Worm (Caenorhabditis elegans) whole organism, mixed stage, embryonic: ENCODE measurements around the gene F59E11.6.

Experiments
- bed-3 ChIP-seq: fragments of 200-800 bp; sonication (Bioruptor generic); optimal IDR thresholded peaks from 3 replicates; lab custom pipeline; 2018; ENCODE audit warnings: mild to moderate bottlenecking, missing genetic modification characterization, moderate library complexity, missing compliant biosample characterization
- blmp-1 ChIP-seq: fragments of 150-350 bp; optimal IDR thresholded peaks from 2 replicates; lab custom pipeline; 2014; ENCODE audit warnings: missing biosample characterization, missing genetic modification characterization
- ceh-39 ChIP-seq: fragments of 150-350 bp; optimal IDR thresholded peaks from 2 replicates; lab custom pipeline; 2014; ENCODE audit warnings: missing biosample characterization, missing genetic modification characterization
- ceh-43 ChIP-seq: fragments of 200-800 bp; sonication (Bioruptor generic); optimal IDR thresholded peaks from 2 replicates; lab custom pipeline; 2018; ENCODE audit warnings: mild to moderate bottlenecking, missing genetic modification characterization, moderate library complexity, missing compliant biosample characterization
- ceh-83 ChIP-seq: fragments of 200-800 bp; sonication (Bioruptor generic); optimal IDR thresholded peaks from 2 replicates; lab custom pipeline; 2018; ENCODE audit warnings: mild to moderate bottlenecking, missing genetic modification characterization, missing compliant biosample characterization
- cnd-1 ChIP-seq: fragments of 200-800 bp; sonication (Bioruptor generic); optimal IDR thresholded peaks from 2 replicates; lab custom pipeline; 2018; ENCODE audit warnings: mild to moderate bottlenecking, missing genetic modification characterization, missing compliant biosample characterization
- drap-1 ChIP-seq: fragments of 200-800 bp; sonication (Bioruptor generic); optimal IDR thresholded peaks from 3 replicates; lab custom pipeline; 2018; ENCODE audit warnings: mild to moderate bottlenecking, missing genetic modification characterization, missing compliant biosample characterization
- elt-1 ChIP-seq: sonication (generic microtip); optimal IDR thresholded peaks from 2 replicates; lab custom pipeline; 2017; ENCODE audit warnings: missing genetic modification characterization, mild to moderate bottlenecking, missing compliant biosample characterization, antibody characterized with exemption, moderate library complexity, borderline replicate concordance; ENCODE audit not compliant: insufficient read depth
- elt-3 ChIP-seq: fragments of 150-350 bp; optimal IDR thresholded peaks from 2 replicates; lab custom pipeline; 2014; ENCODE audit warnings: missing biosample characterization, missing genetic modification characterization
- flh-1 ChIP-seq: fragments of 200-800 bp; sonication (Bioruptor generic); optimal IDR thresholded peaks from 2 replicates; lab custom pipeline; 2018; ENCODE audit warnings: mild to moderate bottlenecking, missing genetic modification characterization, moderate library complexity, missing compliant biosample characterization
- ham-2 ChIP-seq: fragments of 200-800 bp; sonication (Bioruptor generic); optimal IDR thresholded peaks from 2 replicates; lab custom pipeline; 2018; ENCODE audit warnings: mild to moderate bottlenecking, missing genetic modification characterization, missing compliant biosample characterization
- hlh-1 ChIP-seq: fragments of 150-350 bp; optimal IDR thresholded peaks from 2 replicates; lab custom pipeline; 2014; ENCODE audit warnings: missing biosample characterization, missing genetic modification reagents, missing genetic modification characterization
- lin-13 ChIP-seq: fragments of 150-350 bp; optimal IDR thresholded peaks from 2 replicates; lab custom pipeline; 2014; ENCODE audit warnings: missing biosample characterization, missing genetic modification characterization
- lin-32 ChIP-seq: fragments of 200-800 bp; sonication (Bioruptor generic); optimal IDR thresholded peaks from 2 replicates; lab custom pipeline; 2018; ENCODE audit warnings: mild to moderate bottlenecking, missing genetic modification characterization, missing compliant biosample characterization
- lsy-2 ChIP-seq: fragments of 150-350 bp; optimal IDR thresholded peaks from 2 replicates; lab custom pipeline; 2014; ENCODE audit warnings: missing biosample characterization, missing genetic modification characterization
- mab-5 ChIP-seq: fragments of 150-350 bp; optimal IDR thresholded peaks from 2 replicates; lab custom pipeline; 2014; ENCODE audit warnings: missing biosample characterization, missing genetic modification characterization
- mep-1 ChIP-seq: fragments of 150-350 bp; optimal IDR thresholded peaks from 2 replicates; lab custom pipeline; 2017; ENCODE audit warnings: missing biosample characterization, missing genetic modification reagents, missing genetic modification characterization, inconsistent platforms
- mls-2 ChIP-seq: sonication (generic microtip); optimal IDR thresholded peaks from 2 replicates; lab custom pipeline; 2016; ENCODE audit warnings: mild to moderate bottlenecking, missing genetic modification characterization, moderate library complexity, missing compliant biosample characterization
- nhr-12 ChIP-seq: fragments of 150-350 bp; optimal IDR thresholded peaks from 2 replicates; lab custom pipeline; 2014; ENCODE audit warnings: missing biosample characterization, missing genetic modification characterization
- nhr-2 ChIP-seq: fragments of 150-350 bp; optimal IDR thresholded peaks from 2 replicates; lab custom pipeline; 2014; ENCODE audit warnings: missing biosample characterization, missing genetic modification characterization
- nhr-237 ChIP-seq: fragments of 150-350 bp; optimal IDR thresholded peaks from 2 replicates; lab custom pipeline; 2014; ENCODE audit warnings: missing biosample characterization, missing genetic modification characterization
- nhr-28 ChIP-seq: fragments of 150-350 bp; optimal IDR thresholded peaks from 2 replicates; lab custom pipeline; 2014; ENCODE audit warnings: missing biosample characterization, missing genetic modification characterization
- nhr-76 ChIP-seq: sonication (generic microtip); optimal IDR thresholded peaks from 2 replicates; lab custom pipeline; 2017; ENCODE audit warnings: missing biosample characterization, missing genetic modification characterization
- pha-4 ChIP-seq: fragments of 150-350 bp; optimal IDR thresholded peaks from 2 replicates; lab custom pipeline; 2018; ENCODE audit warnings: missing biosample characterization, missing genetic modification reagents, missing genetic modification characterization
- sem-2 ChIP-seq: fragments of 200-800 bp; sonication (Bioruptor generic); optimal IDR thresholded peaks from 2 replicates; lab custom pipeline; 2018; ENCODE audit warnings: mild to moderate bottlenecking, missing genetic modification characterization, missing compliant biosample characterization
- snpc-4 ChIP-seq: fragments of 150-350 bp; optimal IDR thresholded peaks from 2 replicates; lab custom pipeline; 2014; ENCODE audit warnings: missing biosample characterization, missing genetic modification characterization
- sptf-1 ChIP-seq: sonication (generic microtip); optimal IDR thresholded peaks from 2 replicates; lab custom pipeline; 2017; ENCODE audit warnings: mild to moderate bottlenecking, missing genetic modification characterization, moderate library complexity, missing compliant biosample characterization
- tbx-8 ChIP-seq: fragments of 200-800 bp; sonication (Bioruptor generic); optimal IDR thresholded peaks from 2 replicates; lab custom pipeline; 2018; ENCODE audit warnings: mild to moderate bottlenecking, missing genetic modification characterization, moderate library complexity, missing compliant biosample characterization
- unc-120 ChIP-seq: sonication (generic microtip); optimal IDR thresholded peaks from 2 replicates; lab custom pipeline; 2017; ENCODE audit warnings: missing genetic modification characterization, missing compliant biosample characterization; ENCODE audit not compliant: poor library complexity, severe bottlenecking
- unc-39 ChIP-seq: fragments of 150-350 bp; optimal IDR thresholded peaks from 2 replicates; lab custom pipeline; 2014; ENCODE audit warnings: missing biosample characterization, missing genetic modification characterization
- unc-62 ChIP-seq: fragments of 150-350 bp; optimal IDR thresholded peaks from 2 replicates; lab custom pipeline; 2014; ENCODE audit warnings: missing biosample characterization, missing genetic modification reagents, missing genetic modification characterization
- zip-8 ChIP-seq: fragments of 150-350 bp; optimal IDR thresholded peaks from 2 replicates; lab custom pipeline; 2014; ENCODE audit warnings: missing biosample characterization, missing genetic modification characterization
- ztf-11 ChIP-seq: fragments of 150-350 bp; optimal IDR thresholded peaks from 2 replicates; lab custom pipeline; 2014; ENCODE audit warnings: missing biosample characterization, missing genetic modification characterization

The F59E11.6 gene

ce11 chrV:9015540-9015939 lies 24.0 kb downstream of the F59E11.6 start, which contains the start of gene srt-18:
Gene srt-18 (minus strand): TSS chrV:9015640.
- TF ChIP-seq elt-3 (tag; lab: Kevin White, UChicago) (no peak), unc-120 (tag; lab: Kevin White, UChicago) (no peak), lin-32 (GFP tag; lab: Kevin White, UChicago) (no peak), flh-1 (no peak), ceh-39 (tag; lab: Kevin White, UChicago) (no peak), unc-62 (GFP tag; lab: Kevin White, UChicago) (no peak), ztf-11 (no peak), cnd-1 (tag; lab: Kevin White, UChicago) (no peak), sem-2 (no peak), ceh-43 (GFP tag; lab: Kevin White, UChicago) (no peak)

DNA sequence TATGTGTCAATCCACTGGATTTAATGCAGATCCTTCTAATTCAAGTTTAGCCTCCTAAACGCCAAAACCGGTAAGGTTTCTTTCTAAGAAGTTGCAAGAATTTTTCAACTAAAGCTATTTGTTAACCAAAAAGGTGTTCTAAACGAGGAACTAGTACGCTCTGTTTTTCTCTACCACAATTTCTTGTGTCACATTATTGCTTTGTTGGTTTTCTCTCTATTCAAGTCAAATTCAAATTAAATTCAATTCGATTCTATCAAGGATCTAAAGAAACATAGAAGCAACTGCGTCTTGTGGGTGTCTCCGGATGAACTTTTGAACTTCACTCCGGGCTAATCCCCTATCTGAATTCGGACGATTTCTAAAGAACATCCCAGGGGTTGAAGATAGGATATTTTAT lies 24.9 kb downstream of the F59E11.6 start, which contains the start of gene oac-40:
Gene oac-40 (plus strand): TSS at position 301 of the 400 bp plus-strand sequence.
- TF ChIP-seq nhr-12 (tag; lab: Kevin White, UChicago) (no peak), unc-120 (tag; lab: Kevin White, UChicago) (no peak), mep-1 (no peak), sptf-1 (tag; lab: Kevin White, UChicago) (no peak), lin-32 (GFP tag; lab: Kevin White, UChicago) (no peak), elt-3 (tag; lab: Kevin White, UChicago) (no peak), pha-4 (tag; lab: Kevin White, UChicago) (no peak), nhr-28 (tag; lab: Kevin White, UChicago) (no peak), hlh-1 (no peak), mls-2 (tag; lab: Kevin White, UChicago) (no peak), flh-1 (no peak), mab-5 (tag; lab: Kevin White, UChicago) (no peak), nhr-2 (tag; lab: Kevin White, UChicago) (no peak), ceh-83 (GFP tag; lab: Kevin White, UChicago) (no peak), snpc-4 (tag; lab: Kevin White, UChicago) (no peak), zip-8 (tag; lab: Kevin White, UChicago) (no peak)

DNA sequence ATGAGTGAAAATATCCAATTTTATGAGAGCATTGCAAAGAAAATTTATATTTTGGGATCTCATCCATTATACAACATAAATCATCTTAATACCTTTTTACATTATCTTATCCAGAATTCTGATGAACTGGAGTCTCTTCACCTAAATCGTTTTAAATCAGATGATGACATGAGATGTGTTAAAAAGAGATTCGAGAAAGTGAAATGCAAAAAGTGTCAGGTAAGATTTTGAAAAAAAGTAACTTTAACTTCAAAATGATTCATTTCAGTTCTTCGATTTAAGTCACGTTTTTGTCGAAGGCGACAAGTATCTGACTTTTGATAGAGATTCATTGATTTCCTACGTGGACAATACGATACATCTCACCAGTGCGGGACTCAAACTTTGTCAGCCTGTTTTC lies 27.3 kb downstream of the F59E11.6 start:
- no peak for TF ChIP-seq ham-2 (GFP tag; lab: Kevin White, UChicago)
- TF ChIP-seq ceh-39 (tag; lab: Kevin White, UChicago) = no peak
- no peak for TF ChIP-seq elt-3 (tag; lab: Kevin White, UChicago)
- TF ChIP-seq pha-4 (tag; lab: Kevin White, UChicago) = no peak
- no peak for TF ChIP-seq zip-8 (tag; lab: Kevin White, UChicago)
- no peak for TF ChIP-seq mls-2 (tag; lab: Kevin White, UChicago)
- no peak for TF ChIP-seq mep-1
- TF ChIP-seq elt-1 (tag; lab: Kevin White, UChicago) = no peak
- TF ChIP-seq ztf-11 = no peak
- TF ChIP-seq ceh-43 (GFP tag; lab: Kevin White, UChicago) = no peak
- no peak for TF ChIP-seq cnd-1 (tag; lab: Kevin White, UChicago)
- TF ChIP-seq blmp-1 (tag; lab: Kevin White, UChicago) = no peak
- TF ChIP-seq nhr-237 (tag; lab: Kevin White, UChicago) = no peak
- no peak for TF ChIP-seq bed-3
- no peak for TF ChIP-seq snpc-4 (tag; lab: Kevin White, UChicago)
- no peak for TF ChIP-seq lin-32 (GFP tag; lab: Kevin White, UChicago)
- TF ChIP-seq unc-39 (tag; lab: Kevin White, UChicago) = no peak

ce11 chrV:9022078-9022477 lies 30.5 kb downstream of the F59E11.6 start, which contains the start of gene oac-41:
Gene oac-41 (minus strand): TSS chrV:9022178.
- no peak for TF ChIP-seq elt-3 (tag; lab: Kevin White, UChicago)
- TF ChIP-seq mep-1 = no peak

DNA sequence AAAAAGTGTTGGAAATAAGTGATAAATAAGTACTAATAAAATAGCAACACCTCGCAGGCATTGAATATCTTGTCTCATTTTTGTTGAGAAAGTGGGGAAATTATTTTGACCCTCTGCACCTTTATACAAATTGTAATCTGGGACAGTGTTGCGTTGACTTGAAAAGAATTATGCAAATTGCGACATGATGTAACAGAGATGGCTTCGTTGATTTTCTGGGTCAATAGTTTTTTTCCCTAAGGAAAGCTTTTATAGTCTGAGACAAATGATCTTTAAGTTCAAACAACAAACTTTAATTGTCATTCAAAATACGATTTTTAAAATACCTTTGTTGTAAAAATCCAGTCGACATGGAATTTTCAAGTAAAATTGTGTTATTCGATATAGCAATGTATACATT lies 33.1 kb downstream of the F59E11.6 start, which contains the start of gene bus-1:
Gene bus-1 (minus strand): TSS at position 101 of the 400 bp plus-strand sequence.
- TF ChIP-seq pha-4 (tag; lab: Kevin White, UChicago) (no peak), zip-8 (tag; lab: Kevin White, UChicago) (no peak), bed-3 (no peak), nhr-2 (tag; lab: Kevin White, UChicago) (no peak), ceh-83 (GFP tag; lab: Kevin White, UChicago) (no peak), mep-1 (no peak), nhr-76 (tag; lab: Kevin White, UChicago) (no peak), nhr-12 (tag; lab: Kevin White, UChicago) (no peak), mls-2 (tag; lab: Kevin White, UChicago) (no peak), drap-1 (GFP tag; lab: Kevin White, UChicago) (no peak), ceh-43 (GFP tag; lab: Kevin White, UChicago) (no peak), nhr-28 (tag; lab: Kevin White, UChicago) (no peak), tbx-8 (GFP tag; lab: Kevin White, UChicago) (no peak), blmp-1 (tag; lab: Kevin White, UChicago) (no peak), hlh-1 (no peak), lsy-2 (tag; lab: Kevin White, UChicago) (no peak), lin-13 (tag; lab: Kevin White, UChicago) (no peak)
- TF ChIP-seq, all 35 proteins: peak for 0
